Worm (Caenorhabditis elegans) whole organism, L4 larva: ENCODE data around the gene sas-1.

Experiments
- F49E8.2 ChIP-seq: sonication (generic microtip); optimal IDR thresholded peaks from 2 replicates; lab custom pipeline; 2016; ENCODE audit warnings: missing compliant biosample characterization, mild to moderate bottlenecking, missing genetic modification characterization, borderline replicate concordance
- aha-1 ChIP-seq: fragments of 150-350 bp; peaks from one replicate; lab custom pipeline; 2014; ENCODE audit warnings: missing biosample characterization, missing genetic modification characterization
- arid-1 ChIP-seq: fragments of 200-800 bp; sonication (Bioruptor generic); conservative IDR thresholded peaks from 2 replicates; pipeline ENCODE4 v1.3.6; 2022; ENCODE audit warnings: missing genetic modification reagents, missing genetic modification characterization, missing compliant biosample characterization
- cey-2 ChIP-seq: sonication (generic microtip); optimal IDR thresholded peaks from 3 replicates; lab custom pipeline; 2017; ENCODE audit warnings: missing genetic modification characterization, mild to moderate bottlenecking, missing compliant biosample characterization, antibody characterized with exemption, borderline replicate concordance; ENCODE audit not compliant: insufficient read depth
- daf-16 ChIP-seq, 3 experiments: sonication (generic microtip); optimal IDR thresholded peaks; 2 replicates each; lab custom pipeline; 2016 to 2017; ENCODE audit warnings: missing genetic modification characterization in 3 of 3, missing genetic modification reagents in 3 of 3, mild to moderate bottlenecking in 2 of 3, missing compliant biosample characterization in 2 of 3, missing biosample characterization in 1 of 3, moderate library complexity in 1 of 3
- daf-19 ChIP-seq: fragments of 200-800 bp; sonication (Bioruptor generic); conservative IDR thresholded peaks from 2 replicates; pipeline ENCODE4 v1.3.6; 2022; ENCODE audit warnings: missing genetic modification characterization, missing compliant biosample characterization
- lin-13 ChIP-seq: fragments of 150-350 bp; optimal IDR thresholded peaks from 2 replicates; lab custom pipeline; 2014; ENCODE audit warnings: missing biosample characterization, missing genetic modification reagents, missing genetic modification characterization
- lin-15B ChIP-seq: fragments of 150-350 bp; sonication (generic microtip); optimal IDR thresholded peaks from 3 replicates; lab custom pipeline; 2014; ENCODE audit warnings: missing biosample characterization, missing genetic modification characterization
- lsy-2 ChIP-seq, 2 experiments: fragments of 150-350 bp in 1 of 2; sonication (generic microtip) in 1 of 2; optimal IDR thresholded peaks; 2 replicates each; lab custom pipeline; 2014 to 2017; ENCODE audit warnings: missing biosample characterization in 2 of 2, missing genetic modification characterization in 2 of 2
- mep-1 ChIP-seq: fragments of 150-350 bp; sonication (generic microtip); optimal IDR thresholded peaks from 3 replicates; lab custom pipeline; 2014; ENCODE audit warnings: missing biosample characterization, missing genetic modification characterization
- mxl-2 ChIP-seq: fragments of 200-800 bp; sonication (Bioruptor generic); conservative IDR thresholded peaks from 2 replicates; pipeline ENCODE4 v1.3.6; 2022; ENCODE audit warnings: missing genetic modification reagents, missing genetic modification characterization, missing compliant biosample characterization
- nhr-11 ChIP-seq: fragments of 150-350 bp; optimal IDR thresholded peaks from 2 replicates; lab custom pipeline; 2014; ENCODE audit warnings: missing biosample characterization, missing genetic modification characterization
- nhr-111 ChIP-seq: fragments of 200-800 bp; sonication (Bioruptor generic); optimal IDR thresholded peaks from 2 replicates; lab custom pipeline; 2018; ENCODE audit warnings: mild to moderate bottlenecking, missing genetic modification characterization, missing compliant biosample characterization
- nhr-237 ChIP-seq: sonication (generic microtip); optimal IDR thresholded peaks from 2 replicates; lab custom pipeline; 2017; ENCODE audit warnings: missing biosample characterization, missing genetic modification characterization
- nhr-48 ChIP-seq: sonication (generic microtip); optimal IDR thresholded peaks from 2 replicates; lab custom pipeline; 2016; ENCODE audit warnings: mild to moderate bottlenecking, missing genetic modification characterization, missing compliant biosample characterization
- nhr-77 ChIP-seq: fragments of 150-350 bp; optimal IDR thresholded peaks from 2 replicates; lab custom pipeline; 2014; ENCODE audit warnings: missing biosample characterization, missing genetic modification characterization
- sdz-12 ChIP-seq: fragments of 200-800 bp; sonication (Bioruptor generic); optimal IDR thresholded peaks from 2 replicates; lab custom pipeline; 2018; ENCODE audit warnings: mild to moderate bottlenecking, missing genetic modification characterization, missing compliant biosample characterization
- vab-7 ChIP-seq: fragments of 200-800 bp; sonication (Bioruptor generic); IDR thresholded peaks from 2 replicates; pipeline ENCODE4 v1.3.6; 2022; ENCODE audit warnings: missing genetic modification reagents, missing genetic modification characterization, missing compliant biosample characterization
- zip-11 ChIP-seq: fragments of 200-800 bp; sonication (Bioruptor generic); IDR thresholded peaks from 2 replicates; pipeline ENCODE4 v1.3.6; 2022; ENCODE audit warnings: missing genetic modification characterization, missing compliant biosample characterization
- zip-2 ChIP-seq: fragments of 150-350 bp; optimal IDR thresholded peaks from 2 replicates; lab custom pipeline; 2014; ENCODE audit warnings: missing biosample characterization, missing genetic modification characterization

sas-1 gene

ce11 chrIII:12757367-12757766, 58.1 kb downstream of the sas-1 start, which contains the start of gene srw-9:
Gene srw-9, plus strand, starts transcription at chrIII:12757667.
- TF ChIP-seq zip-2 = no peak
- no peak for TF ChIP-seq cey-2
- no peak for TF ChIP-seq nhr-77 (tag; lab: Kevin White, UChicago)
- TF ChIP-seq aha-1 (tag; lab: Kevin White, UChicago) = no peak
- TF ChIP-seq F49E8.2 = no peak
- TF ChIP-seq mxl-2 = no peak
- TF ChIP-seq daf-16 (GFP tag; optimal IDR thresholded peaks at IDR 0.05; lab: Kevin White, UChicago) = no peak
- no peak for TF ChIP-seq daf-16 (tag; optimal IDR thresholded peaks at IDR 0.05; lab: Kevin White, UChicago)
- TF ChIP-seq arid-1 (GFP tag; lab: Robert Waterston, UW) = no peak
- no peak for TF ChIP-seq nhr-237 (tag; lab: Kevin White, UChicago)
- no peak for TF ChIP-seq nhr-111 (GFP tag; lab: Kevin White, UChicago)
- no peak for TF ChIP-seq nhr-48 (tag; lab: Kevin White, UChicago)
- no peak for TF ChIP-seq nhr-11 (tag; lab: Kevin White, UChicago)
- no peak for TF ChIP-seq lsy-2 (tag; optimal IDR thresholded peaks at IDR 0.05; lab: Kevin White, UChicago)
- TF ChIP-seq daf-19 (GFP tag; lab: Robert Waterston, UW) = no peak
- no peak for TF ChIP-seq vab-7
- no peak for TF ChIP-seq lin-15B
- no peak for TF ChIP-seq lin-13 (GFP tag; lab: Kevin White, UChicago)
- TF ChIP-seq zip-11 (GFP tag; lab: Robert Waterston, UW) = no peak
- TF ChIP-seq sdz-12 (GFP tag; lab: Kevin White, UChicago) = no peak
- TF ChIP-seq mep-1 (tag; lab: Kevin White, UChicago) = no peak
